Worm (Caenorhabditis elegans) whole organism, L3 larva: ENCODE data around the gene clc-33.
"Not testable (repeated sequence)": the region's sequence is repeated elsewhere in the genome, so short reads cannot be mapped to it uniquely, and the experiment has no call there.

Experiments used
- ZK546.5 ChIP-seq: sonication (generic microtip); optimal IDR thresholded peaks from 2 replicates; lab custom pipeline; 2017; ENCODE audit warnings: missing biosample characterization, missing genetic modification characterization
- ceh-16 ChIP-seq: sonication (generic microtip); optimal IDR thresholded peaks from 2 replicates; lab custom pipeline; 2017; ENCODE audit warnings: missing biosample characterization, missing genetic modification characterization
- ceh-28 ChIP-seq: fragments of 150-350 bp; optimal IDR thresholded peaks from 2 replicates; lab custom pipeline; 2014; ENCODE audit warnings: missing biosample characterization, missing genetic modification reagents, missing genetic modification characterization
- ceh-82 ChIP-seq: fragments of 150-350 bp; optimal IDR thresholded peaks from 2 replicates; lab custom pipeline; 2014; ENCODE audit warnings: missing biosample characterization, missing genetic modification characterization
- ceh-9 ChIP-seq: sonication (generic microtip); optimal IDR thresholded peaks from 2 replicates; lab custom pipeline; 2018; ENCODE audit warnings: missing biosample characterization, missing genetic modification characterization
- daf-12 ChIP-seq: fragments of 150-350 bp; optimal IDR thresholded peaks from 2 replicates; lab custom pipeline; 2014; ENCODE audit warnings: missing biosample characterization, missing genetic modification reagents, missing genetic modification characterization
- egl-27 ChIP-seq: sonication (generic microtip); optimal IDR thresholded peaks from 4 replicates; lab custom pipeline; 2017; ENCODE audit warnings: missing biosample characterization, missing genetic modification reagents, missing genetic modification characterization
- egl-5 ChIP-seq: fragments of 150-350 bp; optimal IDR thresholded peaks from 2 replicates; lab custom pipeline; 2017; ENCODE audit warnings: missing biosample characterization, missing genetic modification reagents, missing genetic modification characterization, inconsistent platforms
- elt-1 ChIP-seq: fragments of 150-350 bp; optimal IDR thresholded peaks from 2 replicates; lab custom pipeline; 2014; ENCODE audit warnings: missing biosample characterization, missing genetic modification characterization
- elt-2 ChIP-seq: sonication (generic microtip); optimal IDR thresholded peaks from 2 replicates; lab custom pipeline; 2016; ENCODE audit warnings: missing genetic modification reagents, mild to moderate bottlenecking, missing genetic modification characterization, missing compliant biosample characterization
- eor-1 ChIP-seq, 2 experiments: fragments of 150-350 bp; optimal IDR thresholded peaks; 2 replicates each; lab custom pipeline; 2014 to 2018; ENCODE audit warnings: missing biosample characterization in 2 of 2, missing genetic modification characterization in 2 of 2
- fkh-10 ChIP-seq: sonication (generic microtip); optimal IDR thresholded peaks from 2 replicates; lab custom pipeline; 2017; ENCODE audit warnings: missing biosample characterization, missing genetic modification reagents, missing genetic modification characterization
- fkh-2 ChIP-seq: fragments of 150-350 bp; optimal IDR thresholded peaks from 2 replicates; lab custom pipeline; 2014; ENCODE audit warnings: missing biosample characterization, missing genetic modification reagents, missing genetic modification characterization
- fos-1 ChIP-seq: fragments of 150-350 bp; optimal IDR thresholded peaks from 2 replicates; lab custom pipeline; 2014; ENCODE audit warnings: missing biosample characterization, missing genetic modification characterization
- jun-1 ChIP-seq: fragments of 150-350 bp; optimal IDR thresholded peaks from 2 replicates; lab custom pipeline; 2014; ENCODE audit warnings: missing biosample characterization, missing genetic modification reagents, missing genetic modification characterization
- lin-39 ChIP-seq: fragments of 150-350 bp; optimal IDR thresholded peaks from 2 replicates; lab custom pipeline; 2018; ENCODE audit warnings: missing biosample characterization, missing genetic modification reagents, missing genetic modification characterization
- mdl-1 ChIP-seq: fragments of 150-350 bp; optimal IDR thresholded peaks from 2 replicates; lab custom pipeline; 2014; ENCODE audit warnings: missing biosample characterization, missing genetic modification characterization
- nfya-1 ChIP-seq: sonication (generic microtip); optimal IDR thresholded peaks from 2 replicates; lab custom pipeline; 2017; ENCODE audit warnings: missing genetic modification characterization, mild to moderate bottlenecking, missing compliant biosample characterization, antibody characterized with exemption, moderate library complexity; ENCODE audit not compliant: insufficient read depth
- nhr-11 ChIP-seq: fragments of 150-350 bp; optimal IDR thresholded peaks from 2 replicates; lab custom pipeline; 2014; ENCODE audit warnings: missing biosample characterization, missing genetic modification characterization
- nhr-12 ChIP-seq: fragments of 150-350 bp; optimal IDR thresholded peaks from 2 replicates; lab custom pipeline; 2014; ENCODE audit warnings: missing biosample characterization, missing genetic modification characterization
- nhr-23 ChIP-seq: fragments of 150-350 bp; optimal IDR thresholded peaks from 2 replicates; lab custom pipeline; 2014; ENCODE audit warnings: missing biosample characterization, missing genetic modification reagents, missing genetic modification characterization
- nhr-237 ChIP-seq: fragments of 150-350 bp; optimal IDR thresholded peaks from 2 replicates; lab custom pipeline; 2014; ENCODE audit warnings: missing biosample characterization, missing genetic modification characterization
- nhr-25 ChIP-seq: sonication (generic microtip); optimal IDR thresholded peaks from 2 replicates; lab custom pipeline; 2017; ENCODE audit warnings: missing biosample characterization, missing genetic modification characterization
- nhr-67 ChIP-seq: fragments of 150-350 bp; optimal IDR thresholded peaks from 2 replicates; lab custom pipeline; 2014; ENCODE audit warnings: missing biosample characterization, missing genetic modification characterization
- nhr-77 ChIP-seq: fragments of 150-350 bp; optimal IDR thresholded peaks from 2 replicates; lab custom pipeline; 2014; ENCODE audit warnings: missing biosample characterization, missing genetic modification characterization
- pha-4 ChIP-seq: fragments of 150-350 bp; optimal IDR thresholded peaks from 2 replicates; lab custom pipeline; 2014; ENCODE audit warnings: missing biosample characterization, missing genetic modification reagents, missing genetic modification characterization
- pqm-1 ChIP-seq: fragments of 150-350 bp; optimal IDR thresholded peaks from 2 replicates; lab custom pipeline; 2017; ENCODE audit warnings: missing biosample characterization, missing genetic modification characterization, inconsistent platforms
- sea-2 ChIP-seq: fragments of 150-350 bp; sonication (generic microtip); optimal IDR thresholded peaks from 4 replicates; lab custom pipeline; 2014; ENCODE audit warnings: missing biosample characterization, missing genetic modification reagents, missing genetic modification characterization
- skn-1 ChIP-seq: fragments of 150-350 bp; optimal IDR thresholded peaks from 2 replicates; lab custom pipeline; 2014; ENCODE audit warnings: missing biosample characterization, missing genetic modification characterization
- snpc-4 ChIP-seq: fragments of 150-350 bp; optimal IDR thresholded peaks from 2 replicates; lab custom pipeline; 2014; ENCODE audit warnings: missing biosample characterization, missing genetic modification characterization
- tbx-2 ChIP-seq: sonication (generic microtip); optimal IDR thresholded peaks from 2 replicates; lab custom pipeline; 2016; ENCODE audit warnings: mild to moderate bottlenecking, missing genetic modification characterization, missing compliant biosample characterization
- unc-62 ChIP-seq: fragments of 150-350 bp; sonication (generic microtip); optimal IDR thresholded peaks from 4 replicates; lab custom pipeline; 2014; ENCODE audit warnings: missing biosample characterization, missing genetic modification reagents, missing genetic modification characterization
- zag-1 ChIP-seq: fragments of 150-350 bp; optimal IDR thresholded peaks from 2 replicates; lab custom pipeline; 2014; ENCODE audit warnings: missing biosample characterization, missing genetic modification characterization
- ztf-11 ChIP-seq: fragments of 150-350 bp; optimal IDR thresholded peaks from 2 replicates; lab custom pipeline; 2014; ENCODE audit warnings: missing biosample characterization, missing genetic modification characterization
- ztf-4 ChIP-seq: fragments of 150-350 bp; optimal IDR thresholded peaks from 2 replicates; lab custom pipeline; 2014; ENCODE audit warnings: missing biosample characterization, missing genetic modification characterization

Gene clc-33

DNA sequence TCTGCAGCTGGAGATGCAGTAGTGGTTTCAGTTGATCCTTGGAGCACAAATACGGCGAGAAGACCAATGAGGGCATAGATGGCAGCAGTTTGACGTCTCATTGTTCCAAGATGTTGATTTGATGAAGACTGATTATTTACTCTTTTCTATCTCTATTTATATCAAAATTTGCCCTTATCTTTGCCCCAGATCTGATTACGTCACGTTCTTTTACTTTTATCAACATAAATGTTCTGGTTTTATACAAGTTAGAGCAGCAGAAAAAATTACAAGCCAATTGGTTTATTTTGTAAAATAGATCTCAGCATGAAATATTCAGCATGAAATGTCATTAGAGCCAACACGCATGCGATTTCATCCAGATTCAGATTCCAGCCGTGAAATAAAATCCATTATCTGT is 17.5 kb upstream of the clc-33 start, which contains the start of gene msrp-4:
msrp-4 (minus strand) TSS at position 101 of the 400 bp plus-strand sequence.
- not testable (repeated sequence) for TF ChIP-seq ceh-82 (tag; lab: Kevin White, UChicago); ztf-11; fos-1 (tag; lab: Kevin White, UChicago)

DNA sequence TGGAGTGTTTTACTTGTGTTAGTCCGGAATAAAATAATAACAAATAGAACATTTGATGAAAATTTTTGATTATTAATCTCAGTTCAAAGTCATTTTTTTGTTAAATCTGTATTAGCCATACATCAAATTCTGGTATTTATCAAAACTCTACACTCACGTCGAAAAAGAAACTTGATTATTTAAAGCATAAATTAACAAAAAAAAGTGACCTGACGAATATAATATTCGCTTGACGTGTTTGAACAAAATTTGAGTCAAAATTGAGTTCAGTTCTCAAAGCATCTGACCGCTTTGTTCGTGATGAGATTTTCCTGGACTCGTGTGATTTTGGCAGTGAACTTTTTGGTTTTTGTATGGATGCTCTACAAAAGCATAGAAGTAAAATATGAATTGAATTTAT is 16.7 kb upstream of the clc-33 start, which contains the start of gene F46F5.10:
F46F5.10 (plus strand) TSS at position 301 of the 400 bp plus-strand sequence.
- TF ChIP-seq ceh-82 (tag; lab: Kevin White, UChicago): no peak
- no peak for TF ChIP-seq nhr-67
- no peak for TF ChIP-seq nhr-12 (tag; lab: Kevin White, UChicago)
- no peak for TF ChIP-seq elt-2 (tag; lab: Kevin White, UChicago)
- TF ChIP-seq fkh-2 (tag; lab: Kevin White, UChicago): no peak
- no peak for TF ChIP-seq mdl-1 (tag; lab: Kevin White, UChicago)
- TF ChIP-seq fos-1 (tag; lab: Kevin White, UChicago): no peak
- no peak for TF ChIP-seq nhr-11 (tag; lab: Kevin White, UChicago)
- TF ChIP-seq skn-1 (tag; lab: Kevin White, UChicago): no peak
- no peak for TF ChIP-seq daf-12 (tag; lab: Kevin White, UChicago)

DNA sequence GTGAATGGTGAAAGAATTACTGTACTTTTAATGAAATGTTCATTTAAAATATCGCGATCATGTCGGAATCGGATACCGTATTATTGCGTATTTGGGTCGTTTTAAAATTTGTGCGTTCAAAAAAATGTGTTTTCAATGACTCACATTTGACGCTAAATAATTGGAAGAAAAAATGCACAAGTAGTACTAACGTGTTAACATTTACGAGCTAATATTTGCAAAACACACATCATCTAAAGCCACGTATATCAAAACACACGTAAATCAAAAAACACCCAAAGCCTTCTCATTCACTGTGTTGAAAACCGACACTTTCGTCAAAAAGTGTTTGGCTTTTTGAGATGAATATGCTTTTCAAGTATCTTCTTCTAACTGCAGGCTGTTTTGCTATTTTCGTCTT is 14.7 kb upstream of the clc-33 start, which contains the start of gene F28A10.1:
F28A10.1 (plus strand) TSS at position 301 of the 400 bp plus-strand sequence.
- TF ChIP-seq skn-1 (tag; lab: Kevin White, UChicago) (no peak), mdl-1 (tag; lab: Kevin White, UChicago) (no peak), unc-62 (no peak), egl-5 (tag; lab: Kevin White, UChicago) (no peak), fos-1 (tag; lab: Kevin White, UChicago) (no peak), ztf-11 (no peak), fkh-10 (GFP tag; lab: Kevin White, UChicago) (no peak), sea-2 (no peak), ztf-4 (tag; lab: Kevin White, UChicago) (no peak), pha-4 (tag; lab: Kevin White, UChicago) (no peak), nhr-77 (tag; lab: Kevin White, UChicago) (no peak), zag-1 (tag; lab: Kevin White, UChicago) (no peak), nhr-237 (tag; lab: Kevin White, UChicago) (no peak), eor-1 (tag; optimal IDR thresholded peaks at IDR 0.05; lab: Kevin White, UChicago) (no peak)
- TF ChIP-seq, all 47 proteins: peak for 0

DNA sequence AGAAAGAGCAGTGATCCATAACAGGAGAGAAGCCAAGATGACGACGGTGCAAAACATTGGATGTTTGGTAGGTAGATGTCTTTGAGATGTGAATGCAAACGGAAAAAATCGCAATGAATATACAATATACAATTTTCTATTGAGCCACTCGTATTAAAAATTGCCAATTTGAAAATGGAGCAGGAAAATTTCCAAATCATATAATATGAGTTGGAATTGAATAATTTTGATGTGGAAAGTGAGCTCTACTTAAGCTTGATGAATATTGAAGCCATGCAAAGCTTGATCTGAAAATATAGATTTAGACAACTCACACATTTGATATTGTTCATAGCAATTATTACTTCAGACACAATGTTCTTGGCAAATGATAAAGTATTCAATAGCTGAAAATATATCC is 1.8 kb upstream of the clc-33 start, which contains the start of gene F28A10.8:
F28A10.8 (minus strand) TSS at position 101 of the 400 bp plus-strand sequence.
- TF ChIP-seq eor-1 (tag; optimal IDR thresholded peaks at IDR 0.05; lab: Kevin White, UChicago) (no peak), fkh-10 (GFP tag; lab: Kevin White, UChicago) (no peak), lin-39 (no peak), nhr-11 (tag; lab: Kevin White, UChicago) (no peak), zag-1 (tag; lab: Kevin White, UChicago) (no peak), ZK546.5 (tag; lab: Kevin White, UChicago) (no peak), jun-1 (tag; lab: Kevin White, UChicago) (no peak), ceh-16 (tag; lab: Kevin White, UChicago) (no peak), snpc-4 (tag; lab: Kevin White, UChicago) (no peak), elt-2 (tag; lab: Kevin White, UChicago) (no peak), fos-1 (tag; lab: Kevin White, UChicago) (no peak), nhr-237 (tag; lab: Kevin White, UChicago) (no peak), nhr-12 (tag; lab: Kevin White, UChicago) (no peak), mdl-1 (tag; lab: Kevin White, UChicago) (no peak), egl-27 (tag; lab: Kevin White, UChicago) (no peak)

DNA sequence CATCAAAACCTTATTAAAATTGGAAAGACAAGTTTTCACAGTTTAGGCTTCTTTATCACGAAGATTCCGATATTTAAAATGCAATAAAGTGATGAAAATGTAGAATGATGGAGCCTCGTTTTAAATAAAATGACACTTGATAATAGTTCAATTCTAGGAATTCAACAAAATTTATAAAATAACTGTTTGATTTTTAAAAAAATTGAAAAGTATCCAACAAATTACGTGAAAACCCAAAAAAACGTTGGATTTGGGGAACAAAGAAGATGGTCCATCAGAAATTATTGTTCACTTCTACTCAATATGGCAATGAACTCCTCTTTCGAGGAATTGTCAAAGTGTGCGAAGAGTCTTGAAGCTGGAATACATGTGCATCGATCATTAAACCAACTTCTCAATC is 3.7 kb downstream of the clc-33 start, which contains the start of gene F28A10.4:
F28A10.4 (plus strand) TSS at position 301 of the 400 bp plus-strand sequence.
- no peak for TF ChIP-seq daf-12 (tag; lab: Kevin White, UChicago)
- no peak for TF ChIP-seq ZK546.5 (tag; lab: Kevin White, UChicago)
- TF ChIP-seq jun-1 (tag; lab: Kevin White, UChicago): no peak
- no peak for TF ChIP-seq zag-1 (tag; lab: Kevin White, UChicago)
- no peak for TF ChIP-seq pqm-1
- no peak for TF ChIP-seq mdl-1 (tag; lab: Kevin White, UChicago)
- no peak for TF ChIP-seq elt-1 (tag; lab: Kevin White, UChicago)

DNA sequence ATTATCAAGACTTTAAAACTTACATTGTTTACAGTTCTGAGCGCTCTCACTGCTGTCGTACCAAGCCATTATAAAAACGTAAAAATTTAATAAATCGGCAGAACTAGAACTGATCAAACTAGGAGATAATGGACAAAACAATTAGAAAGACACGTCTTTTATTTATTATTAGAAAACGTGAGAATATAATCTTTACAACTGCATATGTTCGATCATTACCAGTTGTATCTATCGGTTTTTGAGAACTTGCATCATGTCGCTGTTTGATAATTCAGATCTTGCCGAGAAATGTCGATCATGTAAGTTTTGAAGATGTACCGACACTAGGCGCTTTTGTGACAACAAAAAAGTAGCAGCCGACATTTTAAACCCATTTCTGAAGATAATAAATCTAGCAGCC is 5.4 kb downstream of the clc-33 start, which contains the start of gene F28A10.7:
F28A10.7 (minus strand) TSS at position 101 of the 400 bp plus-strand sequence.
- TF ChIP-seq nhr-23 (tag; lab: Kevin White, UChicago) (no peak), nhr-25 (tag; lab: Kevin White, UChicago) (no peak), fos-1 (tag; lab: Kevin White, UChicago) (no peak), nfya-1 (tag; lab: Kevin White, UChicago) (no peak), ceh-9 (no peak), tbx-2 (tag; lab: Kevin White, UChicago) (no peak), nhr-11 (tag; lab: Kevin White, UChicago) (no peak), lin-39 (no peak), ceh-28 (no peak)
